Worm (Caenorhabditis elegans) whole organism, mixed stage, embryonic: ENCODE results near the gene T05A7.7.

Experiments
- bed-3 ChIP-seq: fragments of 200-800 bp; sonication (Bioruptor generic); optimal IDR thresholded peaks from 3 replicates; lab custom pipeline; 2018; ENCODE audit warnings: mild to moderate bottlenecking, missing genetic modification characterization, moderate library complexity, missing compliant biosample characterization
- blmp-1 ChIP-seq: fragments of 150-350 bp; optimal IDR thresholded peaks from 2 replicates; lab custom pipeline; 2014; ENCODE audit warnings: missing biosample characterization, missing genetic modification characterization
- ceh-43 ChIP-seq: fragments of 200-800 bp; sonication (Bioruptor generic); optimal IDR thresholded peaks from 2 replicates; lab custom pipeline; 2018; ENCODE audit warnings: mild to moderate bottlenecking, missing genetic modification characterization, moderate library complexity, missing compliant biosample characterization
- elt-3 ChIP-seq: fragments of 150-350 bp; optimal IDR thresholded peaks from 2 replicates; lab custom pipeline; 2014; ENCODE audit warnings: missing biosample characterization, missing genetic modification characterization
- lin-13 ChIP-seq: fragments of 150-350 bp; optimal IDR thresholded peaks from 2 replicates; lab custom pipeline; 2014; ENCODE audit warnings: missing biosample characterization, missing genetic modification characterization
- lsy-2 ChIP-seq: fragments of 150-350 bp; optimal IDR thresholded peaks from 2 replicates; lab custom pipeline; 2014; ENCODE audit warnings: missing biosample characterization, missing genetic modification characterization
- nhr-12 ChIP-seq: fragments of 150-350 bp; optimal IDR thresholded peaks from 2 replicates; lab custom pipeline; 2014; ENCODE audit warnings: missing biosample characterization, missing genetic modification characterization
- pha-4 ChIP-seq: fragments of 150-350 bp; optimal IDR thresholded peaks from 2 replicates; lab custom pipeline; 2018; ENCODE audit warnings: missing biosample characterization, missing genetic modification reagents, missing genetic modification characterization
- sptf-1 ChIP-seq: sonication (generic microtip); optimal IDR thresholded peaks from 2 replicates; lab custom pipeline; 2017; ENCODE audit warnings: mild to moderate bottlenecking, missing genetic modification characterization, moderate library complexity, missing compliant biosample characterization
- unc-39 ChIP-seq: fragments of 150-350 bp; optimal IDR thresholded peaks from 2 replicates; lab custom pipeline; 2014; ENCODE audit warnings: missing biosample characterization, missing genetic modification characterization
- unc-62 ChIP-seq: fragments of 150-350 bp; optimal IDR thresholded peaks from 2 replicates; lab custom pipeline; 2014; ENCODE audit warnings: missing biosample characterization, missing genetic modification reagents, missing genetic modification characterization

- TF ChIP-seq lin-13 (tag; lab: Kevin White, UChicago) (no peak), pha-4 (tag; lab: Kevin White, UChicago) (no peak), sptf-1 (tag; lab: Kevin White, UChicago) (no peak), lsy-2 (tag; lab: Kevin White, UChicago) (no peak), bed-3 (GFP tag; lab: Kevin White, UChicago) (no peak), nhr-12 (tag; lab: Kevin White, UChicago) (no peak), unc-62 (GFP tag; lab: Kevin White, UChicago) (no peak), ceh-43 (no peak), unc-39 (no peak), blmp-1 (no peak), elt-3 (tag; lab: Kevin White, UChicago) (no peak)
Observed at ce11 chrII:4650072-4650471, 31.2 kb downstream of the T05A7.7 start.
